Worm (Caenorhabditis elegans) whole organism, L4/young adult: ENCODE results near the gene srh-269.

Experiments
- W03F9.2 ChIP-seq: fragments of 150-350 bp; optimal IDR thresholded peaks from 2 replicates; lab custom pipeline; 2014; ENCODE audit warnings: missing biosample characterization, missing genetic modification characterization
- him-1 ChIP-seq: sonication (generic microtip); optimal IDR thresholded peaks from 2 replicates; lab custom pipeline; 2016; ENCODE audit warnings: missing genotype, missing genetic modification reagents, missing genetic modification characterization, missing compliant biosample characterization

ce11 chrV:16540657-16541056 lies 51.2 kb downstream of the srh-269 start:
- TF ChIP-seq W03F9.2 (tag; lab: Kevin White, UChicago) (no peak), him-1 (no peak)
